Worm (Caenorhabditis elegans) whole organism, young adult: ENCODE results near the gene cut-1.

Experiments used
- B0261.1 ChIP-seq: sonication (generic microtip); optimal IDR thresholded peaks from 2 replicates; lab custom pipeline; 2016; ENCODE audit warnings: mild to moderate bottlenecking, missing genetic modification characterization, moderate library complexity, missing compliant biosample characterization
- F33H1.4 ChIP-seq: fragments of 200-800 bp; sonication (Bioruptor generic); IDR thresholded peaks from 2 replicates; pipeline ENCODE4 v1.3.6; 2022; ENCODE audit warnings: missing genetic modification reagents, missing genetic modification characterization, missing compliant biosample characterization
- F49E8.2 ChIP-seq: sonication (generic microtip); optimal IDR thresholded peaks from 3 replicates; lab custom pipeline; 2017; ENCODE audit warnings: missing genetic modification characterization, mild to moderate bottlenecking, missing compliant biosample characterization, antibody characterized with exemption, moderate library complexity; ENCODE audit not compliant: insufficient read depth
- F55B11.4 ChIP-seq: sonication (generic microtip); optimal IDR thresholded peaks from 2 replicates; lab custom pipeline; 2016; ENCODE audit warnings: missing compliant biosample characterization, missing genetic modification characterization, borderline replicate concordance; ENCODE audit not compliant: insufficient read depth
- F57A8.1 ChIP-seq: fragments of 200-800 bp; sonication (Bioruptor generic); optimal IDR thresholded peaks from 2 replicates; lab custom pipeline; 2018; ENCODE audit warnings: mild to moderate bottlenecking, missing genetic modification characterization, moderate library complexity, missing compliant biosample characterization
- F57C9.4 ChIP-seq: sonication (generic microtip); optimal IDR thresholded peaks from 2 replicates; lab custom pipeline; 2017; ENCODE audit warnings: mild to moderate bottlenecking, missing genetic modification characterization, missing compliant biosample characterization
- K12H6.12 ChIP-seq: fragments of 200-800 bp; sonication (Bioruptor generic); optimal IDR thresholded peaks from 2 replicates; lab custom pipeline; 2018; ENCODE audit warnings: mild to moderate bottlenecking, missing genetic modification characterization, missing compliant biosample characterization
- Y53G8AR.9 ChIP-seq: fragments of 200-800 bp; sonication (Bioruptor generic); conservative IDR thresholded peaks from 2 replicates; pipeline ENCODE4 v1.3.6; 2022; ENCODE audit warnings: missing genetic modification reagents, missing genetic modification characterization, missing compliant biosample characterization
- attf-5 ChIP-seq: fragments of 200-800 bp; sonication (Bioruptor generic); optimal IDR thresholded peaks from 2 replicates; lab custom pipeline; 2018; ENCODE audit warnings: mild to moderate bottlenecking, missing genetic modification characterization, missing compliant biosample characterization
- attf-6 ChIP-seq: fragments of 200-800 bp; sonication (Bioruptor generic); IDR thresholded peaks from 2 replicates; pipeline ENCODE4 v1.3.6; 2022; ENCODE audit warnings: missing genetic modification reagents, missing genetic modification characterization, missing compliant biosample characterization
- bed-2 ChIP-seq: fragments of 200-800 bp; sonication (Bioruptor generic); IDR thresholded peaks from 2 replicates; pipeline ENCODE4 v1.3.6; 2022; ENCODE audit warnings: missing genetic modification reagents, missing genetic modification characterization, missing compliant biosample characterization
- ceh-100 ChIP-seq: fragments of 200-800 bp; sonication (Bioruptor generic); IDR thresholded peaks from 2 replicates; pipeline ENCODE4 v1.3.6; 2022; ENCODE audit warnings: missing genetic modification reagents, missing genetic modification characterization, missing compliant biosample characterization
- egl-18 ChIP-seq: fragments of 200-800 bp; sonication (Bioruptor generic); IDR thresholded peaks from 2 replicates; pipeline ENCODE4 v1.3.6; 2022; ENCODE audit warnings: missing genetic modification reagents, missing genetic modification characterization, missing compliant biosample characterization
- egrh-3 ChIP-seq: fragments of 200-800 bp; sonication (Bioruptor generic); IDR thresholded peaks from 2 replicates; pipeline ENCODE4 v1.3.6; 2022; ENCODE audit warnings: missing genetic modification reagents, missing genetic modification characterization, missing compliant biosample characterization
- hlh-26 ChIP-seq: fragments of 200-800 bp; sonication (Bioruptor generic); conservative IDR thresholded peaks from 2 replicates; pipeline ENCODE4 v1.3.6; 2022; ENCODE audit warnings: missing genetic modification reagents, missing genetic modification characterization, missing compliant biosample characterization
- lag-1 ChIP-seq: fragments of 200-800 bp; sonication (Bioruptor generic); IDR thresholded peaks from 2 replicates; pipeline ENCODE4 v1.3.6; 2022; ENCODE audit warnings: missing genetic modification reagents, missing genetic modification characterization, missing compliant biosample characterization
- lin-54 ChIP-seq: fragments of 200-800 bp; sonication (Bioruptor generic); optimal IDR thresholded peaks from 2 replicates; lab custom pipeline; 2018; ENCODE audit warnings: mild to moderate bottlenecking, missing genetic modification characterization, missing compliant biosample characterization
- lsl-1 ChIP-seq: fragments of 200-800 bp; sonication (Bioruptor generic); optimal IDR thresholded peaks from 2 replicates; lab custom pipeline; 2018; ENCODE audit warnings: mild to moderate bottlenecking, missing genetic modification characterization, moderate library complexity, missing compliant biosample characterization
- lsy-27 ChIP-seq: sonication (generic microtip); optimal IDR thresholded peaks from 2 replicates; lab custom pipeline; 2017; ENCODE audit warnings: missing genetic modification characterization, mild to moderate bottlenecking, missing compliant biosample characterization, antibody characterized with exemption, missing genotype, borderline replicate concordance; ENCODE audit not compliant: insufficient read depth
- madf-10 ChIP-seq: sonication (generic microtip); optimal IDR thresholded peaks from 2 replicates; lab custom pipeline; 2016; ENCODE audit warnings: mild to moderate bottlenecking, missing genetic modification characterization, missing compliant biosample characterization
- madf-3 ChIP-seq: fragments of 200-800 bp; sonication (Bioruptor generic); IDR thresholded peaks from 2 replicates; pipeline ENCODE4 v1.3.6; 2022; ENCODE audit warnings: missing genetic modification reagents, missing genetic modification characterization, missing compliant biosample characterization
- madf-8 ChIP-seq: fragments of 200-800 bp; sonication (Bioruptor generic); conservative IDR thresholded peaks from 2 replicates; pipeline ENCODE4 v1.3.6; 2022; ENCODE audit warnings: missing genetic modification reagents, missing genetic modification characterization, missing compliant biosample characterization
- nfya-1 ChIP-seq: sonication (generic microtip); optimal IDR thresholded peaks from 2 replicates; lab custom pipeline; 2017; ENCODE audit warnings: antibody characterized with exemption, missing compliant biosample characterization, missing genetic modification characterization, borderline replicate concordance; ENCODE audit not compliant: insufficient read depth
- nfya-2 ChIP-seq: fragments of 200-800 bp; sonication (Bioruptor generic); IDR thresholded peaks from 2 replicates; pipeline ENCODE4 v1.3.6; 2022; ENCODE audit warnings: missing genetic modification reagents, missing genetic modification characterization, missing compliant biosample characterization
- nfyb-1 ChIP-seq: fragments of 200-800 bp; sonication (Bioruptor generic); IDR thresholded peaks from 2 replicates; pipeline ENCODE4 v1.3.6; 2022; ENCODE audit warnings: missing genetic modification reagents, missing genetic modification characterization, missing compliant biosample characterization
- nhr-27 ChIP-seq: fragments of 200-800 bp; sonication (Bioruptor generic); optimal IDR thresholded peaks from 2 replicates; lab custom pipeline; 2018; ENCODE audit warnings: mild to moderate bottlenecking, missing genetic modification characterization, moderate library complexity, missing compliant biosample characterization
- nhr-80 ChIP-seq: sonication (generic microtip); optimal IDR thresholded peaks from 2 replicates; lab custom pipeline; 2016; ENCODE audit warnings: missing genetic modification characterization, missing compliant biosample characterization
- rec-8 ChIP-seq, 2 experiments: sonication (generic microtip); optimal IDR thresholded peaks; 2 replicates each; lab custom pipeline; 2016; ENCODE audit warnings: mild to moderate bottlenecking in 2 of 2, missing genetic modification characterization in 2 of 2, missing genetic modification reagents in 2 of 2, missing genotype in 2 of 2, missing biosample characterization in 1 of 2, missing compliant biosample characterization in 1 of 2, moderate library complexity in 1 of 2
- sptf-2 ChIP-seq: fragments of 200-800 bp; sonication (Bioruptor generic); optimal IDR thresholded peaks from 2 replicates; lab custom pipeline; 2018; ENCODE audit warnings: mild to moderate bottlenecking, missing genetic modification characterization, missing compliant biosample characterization
- tbp1 ChIP-seq: fragments of 200-800 bp; sonication (Bioruptor generic); optimal IDR thresholded peaks from 2 replicates; lab custom pipeline; 2018; ENCODE audit warnings: mild to moderate bottlenecking, missing genetic modification characterization, missing compliant biosample characterization
- ztf-18 ChIP-seq: sonication (generic microtip); optimal IDR thresholded peaks from 2 replicates; lab custom pipeline; 2016; ENCODE audit warnings: missing genotype, mild to moderate bottlenecking, missing genetic modification characterization, missing compliant biosample characterization
- ztf-3 ChIP-seq: fragments of 200-800 bp; sonication (Bioruptor generic); optimal IDR thresholded peaks from 2 replicates; lab custom pipeline; 2018; ENCODE audit warnings: mild to moderate bottlenecking, missing genetic modification characterization, missing compliant biosample characterization

cut-1 gene

ce11 chrII:11283013-11283412 is 14.1 kb downstream of the cut-1 start:
- no peak for TF ChIP-seq sptf-2

- no peak for TF ChIP-seq F33H1.4 (GFP tag; lab: Robert Waterston, UW)
- TF ChIP-seq Y53G8AR.9 (GFP tag; lab: Robert Waterston, UW), result no peak
- TF ChIP-seq ztf-18 (tag; lab: Kevin White, UChicago), result no peak
- no peak for TF ChIP-seq lsl-1
- no peak for TF ChIP-seq nhr-80 (tag; lab: Kevin White, UChicago)
- TF ChIP-seq lin-54 (GFP tag; lab: Kevin White, UChicago), result no peak
- TF ChIP-seq lag-1 (GFP tag; lab: Robert Waterston, UW), result no peak
- no peak for TF ChIP-seq F49E8.2 (tag; lab: Kevin White, UChicago)
- TF ChIP-seq F57C9.4 (tag; lab: Kevin White, UChicago), result no peak
- no peak for TF ChIP-seq rec-8 (tag; optimal IDR thresholded peaks at IDR 0.05; lab: Kevin White, UChicago)
- no peak for TF ChIP-seq madf-10 (tag; lab: Kevin White, UChicago)
- no peak for TF ChIP-seq egl-18 (GFP tag; lab: Robert Waterston, UW)
These were observed 14.9 kb downstream of the cut-1 start for ce11 chrII:11283803-11284202.

- no peak for TF ChIP-seq F57A8.1
- no peak for TF ChIP-seq bed-2 (GFP tag; lab: Robert Waterston, UW)
These were observed 15.8 kb downstream of the cut-1 start for ce11 chrII:11284701-11285100.

- TF ChIP-seq nhr-80 (tag; lab: Kevin White, UChicago) (peak; percentile 17), attf-5 (no peak)
These were observed 16.5 kb downstream of the cut-1 start for ce11 chrII:11285282-11285933.

- TF ChIP-seq ceh-100 (GFP tag; lab: Robert Waterston, UW), result no peak
- TF ChIP-seq lsy-27, result no peak
- TF ChIP-seq nfya-2 (GFP tag; lab: Robert Waterston, UW), result no peak
- no peak for TF ChIP-seq nfyb-1 (GFP tag; lab: Robert Waterston, UW)
These were observed 17.5 kb downstream of the cut-1 start for ce11 chrII:11286445-11286844.

ce11 chrII:11288148-11288547 is 19.2 kb downstream of the cut-1 start:
- TF ChIP-seq tbp1 (GFP tag; lab: Kevin White, UChicago) (no peak), nfyb-1 (GFP tag; lab: Robert Waterston, UW) (no peak), F55B11.4 (tag; lab: Kevin White, UChicago) (no peak), madf-3 (GFP tag; lab: Robert Waterston, UW) (no peak), K12H6.12 (no peak), ztf-3 (GFP tag; lab: Kevin White, UChicago) (no peak), egrh-3 (GFP tag; lab: Robert Waterston, UW) (no peak), F49E8.2 (tag; lab: Kevin White, UChicago) (no peak), lsy-27 (no peak), madf-8 (no peak), attf-6 (GFP tag; lab: Robert Waterston, UW) (no peak), B0261.1 (tag; lab: Kevin White, UChicago) (no peak), nfya-1 (no peak), nhr-27 (no peak), hlh-26 (no peak)
